Worm (Caenorhabditis elegans) whole organism, L4 larva: ENCODE measurements around the gene K06H7.2.

Experiments used
- R02D3.7 ChIP-seq: fragments of 150-350 bp; sonication (generic microtip); optimal IDR thresholded peaks from 3 replicates; lab custom pipeline; 2014; ENCODE audit warnings: missing biosample characterization, missing genetic modification characterization
- daf-8 ChIP-seq: fragments of 200-800 bp; sonication (Bioruptor generic); IDR thresholded peaks from 2 replicates; pipeline ENCODE4 v1.3.6; 2022; ENCODE audit warnings: missing genetic modification characterization, missing compliant biosample characterization
- pqm-1 ChIP-seq: sonication (generic microtip); optimal IDR thresholded peaks from 2 replicates; lab custom pipeline; 2017; ENCODE audit warnings: missing biosample characterization, missing genetic modification characterization
- spr-3 ChIP-seq: fragments of 200-800 bp; sonication (Bioruptor generic); optimal IDR thresholded peaks from 2 replicates; lab custom pipeline; 2018; ENCODE audit warnings: mild to moderate bottlenecking, missing genetic modification characterization, missing compliant biosample characterization
- unc-62 ChIP-seq, 3 experiments: fragments of 150-350 bp in 1 of 3; sonication (generic microtip); optimal IDR thresholded peaks in 2 of 3; peaks in 1 of 3; 1 replicate in 1 of 3; 2 replicates in 2 of 3; lab custom pipeline; 2014 to 2017; ENCODE audit warnings: missing biosample characterization in 3 of 3, missing genetic modification characterization in 3 of 3, missing genetic modification reagents in 3 of 3, missing genotype in 1 of 3

- TF ChIP-seq spr-3: no peak
- TF ChIP-seq pqm-1 (tag; lab: Kevin White, UChicago): no peak
- no peak for TF ChIP-seq unc-62 (GFP tag; optimal IDR thresholded peaks at IDR 0.05 in 1 of 2; lab: Kevin White, UChicago)
- TF ChIP-seq unc-62 (tag; optimal IDR thresholded peaks at IDR 0.05; lab: Kevin White, UChicago): no peak
- no peak for TF ChIP-seq R02D3.7 (tag; lab: Kevin White, UChicago)
- TF ChIP-seq daf-8: no peak
These were observed 46.0 kb upstream of the K06H7.2 start, which contains the start of gene K12H4.2 for ce11 chrIII:8047412-8047811.
